Worm (Caenorhabditis elegans): ENCODE measurements around the gene W05H9.2.

DNA sequence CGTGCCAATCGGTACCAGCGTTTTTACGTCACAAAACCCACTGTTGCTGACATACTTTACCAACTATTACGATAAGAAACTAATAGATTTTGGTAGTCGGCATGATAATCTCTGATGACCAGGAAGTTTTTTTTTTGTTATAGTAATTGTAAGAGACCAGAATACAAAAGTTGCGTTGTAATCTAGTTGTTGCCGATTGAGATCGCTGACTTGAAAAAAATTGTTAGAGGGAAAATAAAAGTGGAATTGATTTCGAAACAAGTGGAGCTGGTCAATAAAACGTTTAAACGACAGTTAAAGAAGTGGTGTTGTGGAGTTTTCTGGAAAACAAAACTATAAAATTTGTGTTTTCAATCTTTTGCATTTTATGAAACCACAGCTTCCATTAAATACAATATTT, 9.9 kb upstream of the W05H9.2 start:
- TF ChIP-seq nhr-11 (tag; optimal IDR thresholded peaks at IDR 0.05): no peak
- no peak for TF ChIP-seq snpc-4 (tag; optimal IDR thresholded peaks at IDR 0.05)

Data from whole organism, L3 larva.